Worm (Caenorhabditis elegans): ENCODE data around the gene clec-166.

DNA sequence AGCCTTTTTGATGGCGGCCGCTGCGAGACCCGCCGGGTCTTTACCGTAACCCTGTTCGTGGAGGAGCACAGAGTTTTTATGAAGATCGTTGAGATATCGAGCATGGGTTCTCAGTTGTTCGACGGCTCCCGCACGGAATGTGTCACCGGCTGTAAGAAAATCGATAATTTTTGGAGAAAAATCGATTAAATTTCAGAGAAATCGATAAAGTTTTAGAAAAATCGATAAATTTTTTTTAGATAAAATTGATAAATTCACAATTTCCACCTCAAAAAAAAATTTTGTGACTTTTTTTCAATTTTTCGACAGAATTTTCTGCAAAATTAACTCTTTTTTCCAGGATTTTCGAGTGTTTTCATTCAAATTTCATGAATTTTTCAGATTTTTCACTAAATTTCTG is 16.4 kb downstream of the clec-166 start:
- TF ChIP-seq F13H6.1 (tag; optimal IDR thresholded peaks at IDR 0.05) (no peak), ceh-14 (tag; optimal IDR thresholded peaks at IDR 0.05) (no peak), nhr-11 (tag; optimal IDR thresholded peaks at IDR 0.05) (no peak), K02D7.2 (tag; optimal IDR thresholded peaks at IDR 0.05) (no peak), fkh-10 (GFP tag; optimal IDR thresholded peaks at IDR 0.05) (no peak), hlh-30 (tag; optimal IDR thresholded peaks at IDR 0.05; ENCODE audit: insufficient read depth) (no peak), unc-86 (tag; optimal IDR thresholded peaks at IDR 0.05) (no peak), zip-5 (tag; optimal IDR thresholded peaks at IDR 0.05) (no peak), dmd-4 (tag; optimal IDR thresholded peaks at IDR 0.05; ENCODE audit: borderline replicate concordance) (no peak), pqm-1 (tag; optimal IDR thresholded peaks at IDR 0.05) (no peak)
